Worm (Caenorhabditis elegans): ENCODE data around the gene argk-1.

argk-1 gene

ce11 chrV:16155111-16155510, 51.4 kb downstream of the argk-1 start, which contains the start of gene str-97:
str-97 (minus strand) TSS chrV:16155211.
- TF ChIP-seq elt-1 (tag; optimal IDR thresholded peaks at IDR 0.05) (no peak), pha-4 (tag; optimal IDR thresholded peaks at IDR 0.05) (no peak), tbx-2 (tag; optimal IDR thresholded peaks at IDR 0.05) (no peak)

Measured in whole organism, L3 larva.